Fruit fly (Drosophila melanogaster) whole organism, embryonic: ENCODE results near the gene Iyd.

Experiments used
- CG10366 ChIP-seq: fragments of 200-800 bp; sonication (Bioruptor generic); IDR thresholded peaks from 2 replicates; pipeline ENCODE4 v1.3.6; 2022; ENCODE audit warnings: missing biosample characterization, missing genetic modification characterization
- CG11695 ChIP-seq: fragments of 200-800 bp; sonication (Bioruptor generic); IDR thresholded peaks from 3 replicates; pipeline ENCODE4 v1.3.6; 2022; ENCODE audit warnings: missing biosample characterization, missing genetic modification characterization
- CG17385 ChIP-seq: fragments of 200-800 bp; sonication (Bioruptor generic); optimal IDR thresholded peaks from 3 replicates; lab custom pipeline; 2018; ENCODE audit warnings: missing biosample characterization, mild to moderate bottlenecking, missing genetic modification characterization
- CG6689 ChIP-seq: fragments of 200-800 bp; sonication (Bioruptor generic); IDR thresholded peaks from 2 replicates; pipeline ENCODE4 v1.3.6; 2022; ENCODE audit warnings: missing biosample characterization, missing genetic modification characterization
- CkIIα-i1 ChIP-seq: fragments of 200-800 bp; sonication (Bioruptor generic); IDR thresholded peaks from 2 replicates; pipeline ENCODE4 v1.3.6; 2022; ENCODE audit warnings: missing biosample characterization, missing genetic modification characterization
- NC2α ChIP-seq: fragments of 200-800 bp; sonication (Bioruptor generic); optimal IDR thresholded peaks from 2 replicates; lab custom pipeline; 2016; ENCODE audit warnings: missing biosample characterization, missing genetic modification characterization
- Nf-YC ChIP-seq: fragments of 200-800 bp; optimal IDR thresholded peaks from 3 replicates; lab custom pipeline; 2019; ENCODE audit warnings: missing biosample characterization, mild to moderate bottlenecking, missing genetic modification characterization, moderate library complexity
- gsb-n ChIP-seq: fragments of 200-800 bp; sonication (Bioruptor generic); optimal IDR thresholded peaks from 3 replicates; lab custom pipeline; 2018; ENCODE audit warnings: missing biosample characterization, mild to moderate bottlenecking, missing genetic modification characterization
- h ChIP-seq: fragments of >200 bp; optimal IDR thresholded peaks from 2 replicates; lab custom pipeline; 2017
- pita ChIP-seq: fragments of 200-800 bp; sonication (Bioruptor generic); optimal IDR thresholded peaks from 2 replicates; lab custom pipeline; 2017; ENCODE audit warnings: missing biosample characterization, mild to moderate bottlenecking, missing genetic modification characterization
- ro ChIP-seq: fragments of 200-800 bp; sonication (Bioruptor generic); IDR thresholded peaks from 2 replicates; pipeline ENCODE4 v1.3.6; 2022; ENCODE audit warnings: missing biosample characterization, missing genetic modification characterization
- sna ChIP-seq: fragments of 200-800 bp; sonication (Bioruptor generic); IDR thresholded peaks from 2 replicates; pipeline ENCODE4 v1.3.6; 2022; ENCODE audit warnings: missing biosample characterization, missing genetic modification characterization; ENCODE audit not compliant: partially characterized antibody

- TF ChIP-seq NC2α (GFP tag; lab: Kevin White, UChicago) (no peak), sna (no peak), CG11695 (GFP tag; lab: Robert Waterston, UW) (no peak), ro (GFP tag; lab: Robert Waterston, UW) (no peak), gsb-n (tag; lab: Kevin White, UChicago) (no peak), CkIIα-i1 (GFP tag; lab: Robert Waterston, UW) (no peak), pita (GFP tag; lab: Kevin White, UChicago) (no peak), h (lab: Kevin White, UChicago) (no peak), CG6689 (GFP tag; lab: Robert Waterston, UW) (no peak), CG10366 (GFP tag; lab: Robert Waterston, UW) (no peak), Nf-YC (tag; lab: Kevin White, UChicago) (no peak), CG17385 (no peak)
These were observed 11.9 kb upstream of the Iyd start, which contains the start of gene CG12522 for dm6 chr3L:11107935-11108334.
